Worm (Caenorhabditis elegans): ENCODE results near the gene C10A4.7.

ce11 chrX:7430483-7430882 is 15.2 kb upstream of the C10A4.7 start:
- no peak for TF ChIP-seq lin-26 (GFP tag; IDR thresholded peaks at IDR 0.05)
- no peak for TF ChIP-seq madf-3 (GFP tag; IDR thresholded peaks at IDR 0.05)
- TF ChIP-seq pbrm-1 (GFP tag; IDR thresholded peaks at IDR 0.05) = no peak
- TF ChIP-seq tbp1 (GFP tag; optimal IDR thresholded peaks at IDR 0.05) = no peak
- no peak for TF ChIP-seq ztf-6 (GFP tag; IDR thresholded peaks at IDR 0.05)
- TF ChIP-seq attf-6 (GFP tag; IDR thresholded peaks at IDR 0.05) = no peak
- no peak for TF ChIP-seq B0035.1 (tag; optimal IDR thresholded peaks at IDR 0.05)
- TF ChIP-seq mxl-1 (tag; optimal IDR thresholded peaks at IDR 0.05) = no peak
